Comparison of ENCODE assay signal across 2 worm cellular contexts in the genomic region with DNA sequence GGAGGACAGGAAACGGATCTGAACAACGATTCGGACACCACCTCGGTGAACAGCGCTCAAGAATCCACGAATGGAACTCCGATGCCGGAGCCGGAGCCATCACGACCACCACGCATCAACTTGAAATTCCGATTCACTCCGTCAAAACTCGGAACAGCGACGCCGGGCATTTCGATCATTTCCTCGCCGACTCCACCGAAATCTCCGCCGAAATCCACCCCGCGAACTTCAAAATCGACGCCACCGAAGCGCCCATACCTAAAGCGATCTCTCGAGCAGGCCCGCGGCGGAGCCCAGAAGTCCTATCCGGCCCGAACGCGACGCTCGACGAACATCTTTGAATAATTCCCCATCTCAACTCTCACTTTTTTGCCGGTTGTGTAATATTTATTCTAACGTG.
TF ChIP-seq lines count a peak whose summit lies in the region.

No protein-coding gene starts in this region.

TF ChIP-seq in whole organism, L4 larva, 104 proteins besides CTCF, POLR2A, EP300 and RAD21:
- TF ChIP-seq php-3 (GFP tag; IDR thresholded peaks at IDR 0.05; lab: Robert Waterston, UW) (0 out of 2 replicates have a peak, but pooled peaks have one; percentile 26), madf-5 (GFP tag; IDR thresholded peaks at IDR 0.05; lab: Robert Waterston, UW) (0 out of 4 replicates have a peak, but pooled peaks of 1 of the 2 experiments have one; percentile 24), set-16 (GFP tag; IDR thresholded peaks at IDR 0.05; lab: Robert Waterston, UW) (peak; percentile 87), tra-1 (GFP tag; IDR thresholded peaks at IDR 0.05; lab: Robert Waterston, UW) (no peak), dmd-8 (GFP tag; IDR thresholded peaks at IDR 0.05; lab: Robert Waterston, UW) (no peak), aha-1 (tag; lab: Kevin White, UChicago) (peak; percentile 72)

TF ChIP-seq in whole organism, young adult, 124 proteins besides CTCF, POLR2A, EP300 and RAD21:
- TF ChIP-seq nfya-2 (GFP tag; IDR thresholded peaks at IDR 0.05; lab: Robert Waterston, UW) (no peak), athp-1 (tag; optimal IDR thresholded peaks at IDR 0.05; lab: Kevin White, UChicago) (no peak), Y53G8AR.9 (GFP tag; conservative IDR thresholded peaks at IDR 0.05; lab: Robert Waterston, UW) (no peak), egrh-3 (GFP tag; IDR thresholded peaks at IDR 0.05; lab: Robert Waterston, UW) (peak; percentile 46; the same call in 1 of the 2 replicates), zfh-2 (GFP tag; conservative IDR thresholded peaks at IDR 0.05; lab: Robert Waterston, UW) (peak; percentile 70), nhr-179 (tag; optimal IDR thresholded peaks at IDR 0.05; lab: Kevin White, UChicago) (no peak), atf-7 (tag; optimal IDR thresholded peaks at IDR 0.05; lab: Kevin White, UChicago) (no peak), Y79H2A.3 (GFP tag; conservative IDR thresholded peaks at IDR 0.05; lab: Robert Waterston, UW) (no peak), F57C9.4 (tag; optimal IDR thresholded peaks at IDR 0.05; lab: Kevin White, UChicago) (no peak)
